Fruit fly (Drosophila melanogaster) Kc167 (cell line): ENCODE measurements around the gene can.

Source experiments
- Myc ChIP-seq: fragments of >200 bp; optimal IDR thresholded peaks from 2 replicates; lab custom pipeline; 2017; ENCODE audit warnings: missing external identifiers
- Sin3A ChIP-seq: fragments of >200 bp; optimal IDR thresholded peaks from 2 replicates; lab custom pipeline; 2018; ENCODE audit warnings: missing external identifiers
- h ChIP-seq: fragments of >200 bp; optimal IDR thresholded peaks from 3 replicates; lab custom pipeline; 2018; ENCODE audit warnings: missing external identifiers
- insv ChIP-seq: fragments of >200 bp; optimal IDR thresholded peaks from 3 replicates; lab custom pipeline; 2018; ENCODE audit warnings: missing external identifiers
- psq ChIP-seq: fragments of >200 bp; optimal IDR thresholded peaks from 2 replicates; lab custom pipeline; 2017; ENCODE audit warnings: missing external identifiers
- ttk ChIP-seq: sonication (Bioruptor generic); optimal IDR thresholded peaks from 2 replicates; lab custom pipeline; 2017; ENCODE audit warnings: missing external identifiers

DNA sequence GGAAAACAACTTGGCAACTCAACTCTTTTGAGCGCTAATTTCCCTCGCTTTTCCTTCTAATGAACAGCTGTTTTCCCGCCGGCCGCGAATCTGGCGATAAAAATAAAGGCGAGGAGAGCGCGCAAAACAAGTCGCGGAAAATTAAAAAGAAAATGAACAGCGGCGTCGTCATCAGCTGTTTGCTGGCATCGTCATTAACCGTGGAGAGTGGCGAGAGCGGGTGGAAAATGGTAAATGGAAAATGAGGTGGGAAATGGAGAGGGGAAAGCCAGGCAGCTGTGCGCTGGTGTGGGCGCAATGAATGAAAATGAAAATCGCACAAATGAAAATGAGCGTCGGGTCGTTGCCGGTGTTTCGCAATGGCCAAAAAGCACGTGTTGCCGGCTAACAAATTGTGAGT is 21.2 kb upstream of the can start:
- no peak for TF ChIP-seq h (lab: Kevin White, UChicago)
- no peak for TF ChIP-seq insv (lab: Kevin White, UChicago)
- TF ChIP-seq Myc (lab: Kevin White, UChicago): no peak
- no peak for TF ChIP-seq Sin3A (lab: Kevin White, UChicago)
- no peak for TF ChIP-seq psq (lab: Kevin White, UChicago)
- no peak for TF ChIP-seq ttk (lab: Kevin White, UChicago)
